Worm (Caenorhabditis elegans): ENCODE results near the gene C45E5.1.

ce11 chrIV:5778342-5778741, 34.1 kb downstream of the C45E5.1 start:
- TF ChIP-seq med-1 (GFP tag; optimal IDR thresholded peaks at IDR 0.05; ENCODE audit: insufficient read depth) (no peak), flt-1 (GFP tag; IDR thresholded peaks at IDR 0.05) (no peak)
